Worm (Caenorhabditis elegans) whole organism, L2 larva: ENCODE data around the gene sma-10.

Experiments used
- snpc-4 ChIP-seq: fragments of 150-350 bp; optimal IDR thresholded peaks from 2 replicates; lab custom pipeline; 2014; ENCODE audit warnings: missing biosample characterization, missing genetic modification characterization
- unc-55 ChIP-seq: fragments of 150-350 bp; sonication (generic microtip); optimal IDR thresholded peaks from 3 replicates; lab custom pipeline; 2014; ENCODE audit warnings: missing biosample characterization, missing genetic modification reagents, missing genetic modification characterization
- zag-1 ChIP-seq: fragments of 150-350 bp; optimal IDR thresholded peaks from 2 replicates; lab custom pipeline; 2014; ENCODE audit warnings: missing biosample characterization, missing genetic modification characterization

DNA sequence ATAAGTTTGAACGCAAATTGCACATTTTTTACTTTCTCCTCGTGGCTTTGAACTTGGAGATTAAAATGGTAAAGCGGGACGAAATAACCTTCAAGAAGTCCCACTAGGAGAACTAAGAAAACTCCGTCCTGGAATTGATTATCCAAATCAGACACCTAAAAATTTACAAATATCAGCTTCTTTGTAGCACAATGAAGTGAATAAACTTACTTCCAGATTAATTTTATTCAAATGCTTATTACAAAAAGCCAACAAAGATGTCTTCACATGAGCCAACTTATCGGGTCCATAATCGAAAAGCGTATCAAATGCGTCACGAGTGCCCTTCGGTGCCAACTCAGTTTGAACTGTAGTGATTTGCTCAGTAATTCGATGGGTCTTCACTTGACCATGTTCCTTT is 11.8 kb upstream of the sma-10 start:
- TF ChIP-seq zag-1 (tag; lab: Kevin White, UChicago), result no peak
- TF ChIP-seq snpc-4 (tag; lab: Kevin White, UChicago), result no peak
- TF ChIP-seq unc-55 (GFP tag; lab: Kevin White, UChicago), result no peak
